Fruit fly (Drosophila melanogaster): ENCODE data around the gene CG32270.

Gene CG32270

DNA sequence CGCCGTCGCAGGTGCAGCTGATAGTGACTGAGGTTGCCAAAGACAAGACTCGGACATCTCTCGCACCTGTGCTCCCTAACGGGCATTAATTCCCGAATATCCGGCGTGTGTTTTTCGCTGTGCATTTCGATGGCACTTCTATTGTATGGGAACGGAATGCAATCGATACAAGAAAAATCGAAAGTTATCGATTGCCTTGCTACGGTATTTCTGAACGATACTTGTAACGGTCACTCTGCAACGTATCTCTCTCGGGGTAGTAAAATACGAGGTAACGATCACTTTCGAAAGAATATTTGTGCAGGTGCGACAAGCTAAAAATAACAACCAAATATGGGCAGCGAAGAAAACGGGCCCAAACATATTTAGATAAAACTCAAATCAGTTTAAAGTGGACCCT, 43.8 kb downstream of the CG32270 start, which contains the start of gene CG32280 (continued):
- TF ChIP-seq CG8290 (GFP tag; optimal IDR thresholded peaks at IDR 0.05) (peak; percentile 19), CG8290 (tag; optimal IDR thresholded peaks at IDR 0.05) (no peak), scrt (GFP tag; optimal IDR thresholded peaks at IDR 0.05) (no peak), insv (GFP tag; optimal IDR thresholded peaks at IDR 0.05) (peak in 1 of 2 experiments; percentile 11), CG30431 (GFP tag; optimal IDR thresholded peaks at IDR 0.05) (no peak), Xbp1 (GFP tag; optimal IDR thresholded peaks at IDR 0.05) (peak; percentile 13), CG9817 (tag; optimal IDR thresholded peaks at IDR 0.05) (no peak), CG17829 (tag; optimal IDR thresholded peaks at IDR 0.05) (peak; percentile 33), NFAT (GFP tag; IDR thresholded peaks at IDR 0.05) (peak; percentile 40; the same call in 1 of the 2 replicates), CG14710 (tag; optimal IDR thresholded peaks at IDR 0.05) (peak; percentile 31), Camta (GFP tag; optimal IDR thresholded peaks at IDR 0.05) (no peak), CG3995 (GFP tag; optimal IDR thresholded peaks at IDR 0.05) (peak; percentile 77), Ada2b (GFP tag; IDR thresholded peaks at IDR 0.05) (no peak), CG34376 (GFP tag; optimal IDR thresholded peaks at IDR 0.05) (peak; percentile 69), CG6272 (GFP tag; IDR thresholded peaks at IDR 0.05) (0 out of 2 replicates have a peak, but pooled peaks have one; percentile 36), CG30020 (tag; optimal IDR thresholded peaks at IDR 0.05) (peak; percentile 31), nerfin-1 (tag; optimal IDR thresholded peaks at IDR 0.05) (peak; percentile 58), grau (tag; optimal IDR thresholded peaks at IDR 0.05) (peak; percentile 30), sob (GFP tag; IDR thresholded peaks at IDR 0.05) (peak; percentile 58; the same call in 1 of the 2 replicates), CG15514 (GFP tag; optimal IDR thresholded peaks at IDR 0.05) (peak; percentile 72), hb (GFP tag; IDR thresholded peaks at IDR 0.05; ENCODE audit: partially characterized antibody) (peak; percentile 73), her (GFP tag; optimal IDR thresholded peaks at IDR 0.05) (peak; percentile 37), Gug (GFP tag; IDR thresholded peaks at IDR 0.05) (peak; percentile 45; the same call in 2 of the 4 replicates), CG13123 (GFP tag; optimal IDR thresholded peaks at IDR 0.05) (no peak), Hmx (GFP tag; optimal IDR thresholded peaks at IDR 0.05) (no peak), HHEX (GFP tag; optimal IDR thresholded peaks at IDR 0.05) (peak; percentile 47), dan (GFP tag; IDR thresholded peaks at IDR 0.05) (no peak), Eip74EF (GFP tag; optimal IDR thresholded peaks at IDR 0.05) (no peak), slou (GFP tag; optimal IDR thresholded peaks at IDR 0.05) (no peak), vnd (GFP tag; IDR thresholded peaks at IDR 0.05; ENCODE audit: partially characterized antibody) (peak; percentile 84), Fer1 (GFP tag; optimal IDR thresholded peaks at IDR 0.05) (peak; percentile 40), sna (GFP tag; IDR thresholded peaks at IDR 0.05; ENCODE audit: partially characterized antibody) (peak; percentile 81), CG18599 (GFP tag; optimal IDR thresholded peaks at IDR 0.05) (no peak), CG43689 (GFP tag; IDR thresholded peaks at IDR 0.05) (no peak), Nf-YC (tag; optimal IDR thresholded peaks at IDR 0.05) (peak; percentile 20), CG7271 (tag; optimal IDR thresholded peaks at IDR 0.05) (peak; percentile 68), zf30C (GFP tag; optimal IDR thresholded peaks at IDR 0.05) (peak; percentile 85), CG2199 (GFP tag; IDR thresholded peaks at IDR 0.05) (0 out of 3 replicates have a peak, but pooled peaks have one; percentile 6), mirr (GFP tag; optimal IDR thresholded peaks at IDR 0.05) (peak; percentile 0), HmgD (GFP tag; optimal IDR thresholded peaks at IDR 0.05) (peak; percentile 68), gfzf (GFP tag; optimal IDR thresholded peaks at IDR 0.05) (peak; percentile 86)

dm6 chr3L:3162584-3162983, 46.2 kb downstream of the CG32270 start:
- TF ChIP-seq Ptx1 (GFP tag; IDR thresholded peaks at IDR 0.05), result no peak
- TF ChIP-seq gcm2 (GFP tag; optimal IDR thresholded peaks at IDR 0.05), result no peak
- no peak for TF ChIP-seq crp (GFP tag; optimal IDR thresholded peaks at IDR 0.05)
- TF ChIP-seq B-H2 (GFP tag; optimal IDR thresholded peaks at IDR 0.05), result no peak
- no peak for TF ChIP-seq nerfin-1 (tag; optimal IDR thresholded peaks at IDR 0.05)
- no peak for TF ChIP-seq Hey (tag; optimal IDR thresholded peaks at IDR 0.05)
- TF ChIP-seq klu (GFP tag; IDR thresholded peaks at IDR 0.05), result no peak
- no peak for TF ChIP-seq CG32532 (GFP tag; IDR thresholded peaks at IDR 0.05)
- TF ChIP-seq repo (GFP tag; optimal IDR thresholded peaks at IDR 0.05), result no peak
- no peak for TF ChIP-seq CG14014 (GFP tag; IDR thresholded peaks at IDR 0.05)
- TF ChIP-seq Mad (GFP tag; optimal IDR thresholded peaks at IDR 0.05), result no peak
- TF ChIP-seq CG8944 (GFP tag; optimal IDR thresholded peaks at IDR 0.05), result no peak
